Fruit fly (Drosophila melanogaster) whole organism, embryonic: ENCODE data around the gene IKKepsilon.

Source experiments
- Atf6 ChIP-seq: fragments of 200-800 bp; sonication (Bioruptor generic); IDR thresholded peaks from 2 replicates; pipeline ENCODE4 v1.3.6; 2022; ENCODE audit warnings: missing biosample characterization, missing genetic modification characterization
- CG10209 ChIP-seq: fragments of 200-800 bp; sonication (Bioruptor generic); optimal IDR thresholded peaks from 3 replicates; lab custom pipeline; 2017; ENCODE audit warnings: missing biosample characterization, mild to moderate bottlenecking, missing genetic modification characterization, missing genetic modification reagents
- CG1024 ChIP-seq: fragments of 200-800 bp; sonication (Bioruptor generic); IDR thresholded peaks from 2 replicates; pipeline ENCODE4 v1.3.6; 2022; ENCODE audit warnings: missing biosample characterization, missing genetic modification characterization
- CG10267 ChIP-seq: fragments of 200-800 bp; sonication (Bioruptor generic); optimal IDR thresholded peaks from 2 replicates; lab custom pipeline; 2018; ENCODE audit warnings: missing biosample characterization, mild to moderate bottlenecking, missing genetic modification characterization, moderate library complexity
- CG11247 ChIP-seq: fragments of 200-800 bp; sonication (Bioruptor generic); IDR thresholded peaks from 2 replicates; pipeline ENCODE4 v1.3.6; 2022; ENCODE audit warnings: missing biosample characterization, missing genetic modification characterization
- CG12391 ChIP-seq: fragments of 200-800 bp; sonication (Bioruptor generic); optimal IDR thresholded peaks from 3 replicates; lab custom pipeline; 2018; ENCODE audit warnings: missing biosample characterization, mild to moderate bottlenecking, missing genetic modification characterization, moderate library complexity
- CG12942 ChIP-seq: fragments of 200-800 bp; sonication (Bioruptor generic); optimal IDR thresholded peaks from 3 replicates; lab custom pipeline; 2016; ENCODE audit warnings: missing biosample characterization, missing genetic modification characterization
- CG1529 ChIP-seq: fragments of 200-800 bp; sonication (Bioruptor generic); optimal IDR thresholded peaks from 3 replicates; lab custom pipeline; 2018; ENCODE audit warnings: missing biosample characterization, missing genetic modification characterization
- CG16813 ChIP-seq: fragments of 200-800 bp; sonication (Bioruptor generic); IDR thresholded peaks from 3 replicates; pipeline ENCODE4 v1.3.6; 2022; ENCODE audit warnings: missing biosample characterization, missing genetic modification characterization; ENCODE audit not compliant: partially characterized antibody
- CG17568 ChIP-seq: fragments of 200-800 bp; sonication (Bioruptor generic); optimal IDR thresholded peaks from 2 replicates; lab custom pipeline; 2018; ENCODE audit warnings: missing biosample characterization, mild to moderate bottlenecking, missing genetic modification characterization, moderate library complexity
- CG17802 ChIP-seq: fragments of 200-800 bp; sonication (Bioruptor generic); optimal IDR thresholded peaks from 2 replicates; lab custom pipeline; 2018; ENCODE audit warnings: missing biosample characterization, mild to moderate bottlenecking, missing genetic modification characterization, moderate library complexity
- CG4820 ChIP-seq: fragments of 200-800 bp; sonication (Bioruptor generic); optimal IDR thresholded peaks from 3 replicates; lab custom pipeline; 2016; ENCODE audit warnings: missing biosample characterization, missing genetic modification characterization
- CG8290 ChIP-seq, 3 experiments: fragments of 200-800 bp; sonication (Bioruptor generic); optimal IDR thresholded peaks; 2 replicates each; lab custom pipeline; 2016 to 2019; ENCODE audit warnings: missing biosample characterization in 3 of 3, missing genetic modification characterization in 3 of 3, mild to moderate bottlenecking in 2 of 3, moderate library complexity in 1 of 3
- CG8765 ChIP-seq: fragments of 200-800 bp; sonication (Bioruptor generic); IDR thresholded peaks from 2 replicates; pipeline ENCODE4 v1.3.6; 2022; ENCODE audit warnings: missing biosample characterization, missing genetic modification characterization
- CG9932 ChIP-seq: fragments of 200-800 bp; sonication (Bioruptor generic); IDR thresholded peaks from 2 replicates; pipeline ENCODE4 v1.3.6; 2022; ENCODE audit warnings: missing biosample characterization, missing genetic modification characterization
- Camta ChIP-seq: fragments of 200-800 bp; sonication (Bioruptor generic); optimal IDR thresholded peaks from 2 replicates; lab custom pipeline; 2016; ENCODE audit warnings: missing biosample characterization, missing genetic modification characterization
- CoRest ChIP-seq: fragments of 200-800 bp; sonication (Bioruptor generic); optimal IDR thresholded peaks from 3 replicates; lab custom pipeline; 2018; ENCODE audit warnings: missing biosample characterization, mild to moderate bottlenecking, missing genetic modification characterization, moderate library complexity
- D ChIP-seq, 2 experiments: fragments of 200-800 bp in 1 of 2; fragments of >200 bp in 1 of 2; sonication (Bioruptor generic) in 1 of 2; optimal IDR thresholded peaks; 2 replicates in 1 of 2; 3 replicates in 1 of 2; lab custom pipeline; 2017; ENCODE audit warnings: mild to moderate bottlenecking in 1 of 2, missing biosample characterization in 1 of 2, missing genetic modification characterization in 1 of 2, missing genetic modification reagents in 1 of 2
- Dek ChIP-seq: fragments of 200-800 bp; sonication (Bioruptor generic); optimal IDR thresholded peaks from 3 replicates; lab custom pipeline; 2019; ENCODE audit warnings: missing biosample characterization, mild to moderate bottlenecking, missing genetic modification characterization, moderate library complexity
- Doc3 ChIP-seq: fragments of 200-800 bp; sonication (Bioruptor generic); IDR thresholded peaks from 3 replicates; pipeline ENCODE4 v1.3.6; 2022; ENCODE audit warnings: missing biosample characterization, missing genetic modification characterization; ENCODE audit not compliant: partially characterized antibody
- Dp ChIP-seq: fragments of 200-800 bp; sonication (Bioruptor generic); optimal IDR thresholded peaks from 2 replicates; lab custom pipeline; 2018; ENCODE audit warnings: missing biosample characterization, mild to moderate bottlenecking, missing genetic modification characterization, moderate library complexity
- Ets65A ChIP-seq: fragments of 200-800 bp; sonication (Bioruptor generic); peaks from one replicate; lab custom pipeline; 2016; ENCODE audit warnings: missing biosample characterization, missing genetic modification characterization
- H15 ChIP-seq: fragments of 200-800 bp; sonication (Bioruptor generic); IDR thresholded peaks from 3 replicates; pipeline ENCODE4 v1.3.6; 2022; ENCODE audit warnings: missing biosample characterization, missing genetic modification characterization
- H2.0 ChIP-seq: fragments of 200-800 bp; sonication (Bioruptor generic); IDR thresholded peaks from 2 replicates; pipeline ENCODE4 v1.3.6; 2022; ENCODE audit warnings: missing biosample characterization, missing genetic modification characterization
- Hmr ChIP-seq: fragments of 200-800 bp; sonication (Bioruptor generic); optimal IDR thresholded peaks from 3 replicates; lab custom pipeline; 2017; ENCODE audit warnings: mild to moderate bottlenecking, missing biosample characterization, missing genetic modification reagents, missing genetic modification characterization
- Lhr ChIP-seq: fragments of 200-800 bp; sonication (Bioruptor generic); optimal IDR thresholded peaks from 3 replicates; lab custom pipeline; 2017; ENCODE audit warnings: mild to moderate bottlenecking, missing biosample characterization, missing genetic modification reagents, missing genetic modification characterization
- Myb ChIP-seq: fragments of 200-800 bp; sonication (Bioruptor generic); optimal IDR thresholded peaks from 2 replicates; lab custom pipeline; 2016; ENCODE audit warnings: missing biosample characterization, missing genetic modification characterization
- NC2α ChIP-seq: fragments of 200-800 bp; sonication (Bioruptor generic); optimal IDR thresholded peaks from 2 replicates; lab custom pipeline; 2016; ENCODE audit warnings: missing biosample characterization, missing genetic modification characterization
- Neu2 ChIP-seq: fragments of 200-800 bp; sonication (Bioruptor generic); optimal IDR thresholded peaks from 3 replicates; lab custom pipeline; 2016; ENCODE audit warnings: missing biosample characterization, missing genetic modification characterization, borderline replicate concordance
- Opbp ChIP-seq: fragments of 200-800 bp; sonication (Bioruptor generic); IDR thresholded peaks from 3 replicates; pipeline ENCODE4 v1.3.6; 2022; ENCODE audit warnings: missing biosample characterization, missing genetic modification characterization; ENCODE audit not compliant: partially characterized antibody
- chn ChIP-seq: fragments of 200-800 bp; sonication (Bioruptor generic); optimal IDR thresholded peaks from 2 replicates; lab custom pipeline; 2016; ENCODE audit warnings: missing biosample characterization, missing genetic modification characterization
- da ChIP-seq: fragments of 200-800 bp; sonication (Bioruptor generic); optimal IDR thresholded peaks from 2 replicates; lab custom pipeline; 2016; ENCODE audit warnings: missing biosample characterization, missing genetic modification characterization
- dysf ChIP-seq: fragments of 200-800 bp; sonication (Bioruptor generic); IDR thresholded peaks from 3 replicates; pipeline ENCODE4 v1.3.6; 2022; ENCODE audit warnings: missing biosample characterization, missing genetic modification characterization
- fd102C ChIP-seq: fragments of 200-800 bp; sonication (Bioruptor generic); optimal IDR thresholded peaks from 2 replicates; lab custom pipeline; 2018; ENCODE audit warnings: missing biosample characterization, mild to moderate bottlenecking, missing genetic modification characterization, moderate library complexity
- ftz-f1 ChIP-seq: fragments of 200-800 bp; sonication (Bioruptor generic); optimal IDR thresholded peaks from 2 replicates; lab custom pipeline; 2016; ENCODE audit warnings: missing biosample characterization, missing genetic modification characterization
- gcm ChIP-seq: fragments of 200-800 bp; sonication (Bioruptor generic); optimal IDR thresholded peaks from 2 replicates; lab custom pipeline; 2019; ENCODE audit warnings: missing biosample characterization, mild to moderate bottlenecking, missing genetic modification characterization, moderate library complexity
- grn ChIP-seq: fragments of 200-800 bp; sonication (Bioruptor generic); optimal IDR thresholded peaks from 3 replicates; lab custom pipeline; 2017; ENCODE audit warnings: missing biosample characterization, missing genetic modification characterization
- lmd ChIP-seq: fragments of 200-800 bp; sonication (Bioruptor generic); IDR thresholded peaks from 2 replicates; pipeline ENCODE4 v1.3.6; 2022; ENCODE audit warnings: missing biosample characterization, missing genetic modification characterization
- lola ChIP-seq, 3 experiments: fragments of >200 bp in 2 of 3; fragments of 200-800 bp in 1 of 3; sonication (Bioruptor generic) in 1 of 3; optimal IDR thresholded peaks; 2 replicates each; lab custom pipeline; 2017 to 2019; ENCODE audit warnings: missing biosample characterization in 3 of 3, missing genetic modification characterization in 3 of 3, mild to moderate bottlenecking in 1 of 3, moderate library complexity in 1 of 3
- salm ChIP-seq: fragments of 200-800 bp; sonication (Bioruptor generic); optimal IDR thresholded peaks from 2 replicates; lab custom pipeline; 2018; ENCODE audit warnings: missing biosample characterization, mild to moderate bottlenecking, missing genetic modification characterization
- sc ChIP-seq, 3 experiments: fragments of >200 bp in 2 of 3; fragments of 200-800 bp in 1 of 3; sonication (Bioruptor generic) in 1 of 3; optimal IDR thresholded peaks; 2 replicates in 2 of 3; 3 replicates in 1 of 3; lab custom pipeline; 2017; ENCODE audit warnings: mild to moderate bottlenecking in 1 of 3, missing biosample characterization in 1 of 3, missing genetic modification characterization in 1 of 3, missing genetic modification reagents in 1 of 3
- scrt ChIP-seq: fragments of 200-800 bp; sonication (Bioruptor generic); optimal IDR thresholded peaks from 2 replicates; lab custom pipeline; 2018; ENCODE audit warnings: missing biosample characterization, mild to moderate bottlenecking, missing genetic modification characterization, moderate library complexity
- sim ChIP-seq: fragments of 200-800 bp; sonication (Bioruptor generic); IDR thresholded peaks from 2 replicates; pipeline ENCODE4 v1.3.6; 2022; ENCODE audit warnings: missing biosample characterization, missing genetic modification characterization
- tin ChIP-seq: fragments of 200-800 bp; sonication (Bioruptor generic); optimal IDR thresholded peaks from 3 replicates; lab custom pipeline; 2016; ENCODE audit warnings: missing biosample characterization, missing genetic modification characterization
- toy ChIP-seq: fragments of 200-800 bp; sonication (Bioruptor generic); IDR thresholded peaks from 2 replicates; pipeline ENCODE4 v1.3.6; 2022; ENCODE audit warnings: missing biosample characterization, missing genetic modification characterization
- ttk ChIP-seq: fragments of 200-800 bp; sonication (Bioruptor generic); IDR thresholded peaks from 2 replicates; pipeline ENCODE4 v2.1.2; 2022; ENCODE audit warnings: missing biosample characterization, missing genetic modification characterization
- vvl ChIP-seq: fragments of 200-800 bp; sonication (Bioruptor generic); IDR thresholded peaks from 2 replicates; pipeline ENCODE4 v1.3.6; 2022; ENCODE audit warnings: missing biosample characterization, missing genetic modification characterization

The IKKepsilon gene

DNA sequence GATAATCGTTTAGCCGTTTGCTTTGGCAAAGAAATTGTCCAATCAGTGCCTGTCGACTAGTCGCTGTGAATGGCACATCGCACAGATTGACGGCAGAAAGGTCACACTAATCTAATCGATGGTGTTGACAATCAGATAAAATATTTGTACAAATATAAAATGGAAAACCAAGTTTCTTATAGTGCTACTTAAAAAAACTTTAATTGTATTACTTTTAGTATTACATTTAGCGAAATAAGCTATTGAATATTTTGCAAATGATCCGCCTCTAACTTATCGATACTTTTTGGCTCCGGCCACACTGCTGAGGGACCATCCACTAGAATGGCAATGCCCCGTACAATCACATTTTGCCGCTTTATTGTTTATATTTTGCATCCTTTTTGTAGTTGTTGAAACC lies 19.7 kb upstream of the IKKepsilon start, which contains the start of the genes brun and CG2614 (continued):
- peak; percentile 91 for TF ChIP-seq Doc3 (GFP tag; lab: Robert Waterston, UW)
- peak; percentile 78 for TF ChIP-seq dysf
- peak; percentile 70 for TF ChIP-seq CG10267 (tag; lab: Kevin White, UChicago)
- TF ChIP-seq Atf6 (GFP tag; lab: Robert Waterston, UW): peak; percentile 74
- TF ChIP-seq Hmr (GFP tag; lab: Kevin White, UChicago): no peak
- TF ChIP-seq chn: peak; percentile 84
- TF ChIP-seq grn (GFP tag; lab: Kevin White, UChicago): peak; percentile 85
- TF ChIP-seq Camta (GFP tag; lab: Kevin White, UChicago): peak; percentile 68
- TF ChIP-seq H15 (GFP tag; lab: Robert Waterston, UW): peak; percentile 60; the same call in 2 of the 3 replicates
- no peak for TF ChIP-seq Dek (tag; lab: Kevin White, UChicago)
- TF ChIP-seq CoRest (tag; lab: Kevin White, UChicago): peak; percentile 72
- peak; percentile 47 for TF ChIP-seq da (GFP tag; lab: Kevin White, UChicago)
- TF ChIP-seq Dp (GFP tag; lab: Kevin White, UChicago): peak; percentile 24
- peak; percentile 62 for TF ChIP-seq CG4820
- TF ChIP-seq D (optimal IDR thresholded peaks at IDR 0.05; lab: Kevin White, UChicago): no peak
- TF ChIP-seq D (GFP tag; optimal IDR thresholded peaks at IDR 0.05; lab: Kevin White, UChicago): no peak
- no peak for TF ChIP-seq sim (GFP tag; lab: Robert Waterston, UW)
- TF ChIP-seq lmd: peak; percentile 59
- no peak for TF ChIP-seq toy (GFP tag; lab: Robert Waterston, UW)
- TF ChIP-seq lola (GFP tag; optimal IDR thresholded peaks at IDR 0.05; lab: Kevin White, UChicago): peak in 1 of 3 experiments; percentile 70
- TF ChIP-seq ttk (GFP tag; lab: Robert Waterston, UW): peak; percentile 38; the same call in 1 of the 2 replicates
- TF ChIP-seq fd102C (GFP tag; lab: Kevin White, UChicago): no peak
- no peak for TF ChIP-seq CG8765
- peak; percentile 83 for TF ChIP-seq Lhr (GFP tag; lab: Kevin White, UChicago)
- TF ChIP-seq CG12942 (GFP tag; lab: Kevin White, UChicago): peak; percentile 69
- no peak for TF ChIP-seq Neu2 (GFP tag; lab: Kevin White, UChicago)
- TF ChIP-seq CG17802: no peak
- TF ChIP-seq Opbp (GFP tag; lab: Robert Waterston, UW): peak; percentile 74
- peak; percentile 71 for TF ChIP-seq CG11247 (GFP tag; lab: Robert Waterston, UW)
- TF ChIP-seq vvl (GFP tag; lab: Robert Waterston, UW): peak; percentile 81
- peak; percentile 62; the same call in 1 of the 2 replicates for TF ChIP-seq H2.0 (GFP tag; lab: Robert Waterston, UW)
- peak; percentile 97 for TF ChIP-seq Ets65A (GFP tag; lab: Kevin White, UChicago)
- peak; percentile 69 for TF ChIP-seq scrt (GFP tag; lab: Kevin White, UChicago)
- TF ChIP-seq CG12391 (tag; lab: Kevin White, UChicago): peak; percentile 82
- no peak for TF ChIP-seq gcm (GFP tag; lab: Kevin White, UChicago)
- TF ChIP-seq CG1529 (GFP tag; lab: Kevin White, UChicago): no peak
- TF ChIP-seq CG1024: peak; percentile 37; the same call in 1 of the 2 replicates
- no peak for TF ChIP-seq sc (optimal IDR thresholded peaks at IDR 0.05; lab: Kevin White, UChicago)
- no peak for TF ChIP-seq sc (GFP tag; optimal IDR thresholded peaks at IDR 0.05; lab: Kevin White, UChicago)
- peak; percentile 14 for TF ChIP-seq NC2α (GFP tag; lab: Kevin White, UChicago)
- TF ChIP-seq CG17568 (GFP tag; lab: Kevin White, UChicago): no peak
- TF ChIP-seq CG10209 (GFP tag; lab: Kevin White, UChicago): no peak
- no peak for TF ChIP-seq salm (tag; lab: Kevin White, UChicago)
- peak; percentile 94 for TF ChIP-seq CG16813 (GFP tag; lab: Robert Waterston, UW)
- TF ChIP-seq Myb (GFP tag; lab: Kevin White, UChicago): peak; percentile 52
- TF ChIP-seq CG8290 (GFP tag; optimal IDR thresholded peaks at IDR 0.05; lab: Kevin White, UChicago): peak; percentile 60
- no peak for TF ChIP-seq CG8290 (tag; optimal IDR thresholded peaks at IDR 0.05; lab: Kevin White, UChicago)
- TF ChIP-seq tin: peak; percentile 60
- TF ChIP-seq ftz-f1 (GFP tag; lab: Kevin White, UChicago): peak; percentile 34
- peak; percentile 88 for TF ChIP-seq CG9932
